Worm (Caenorhabditis elegans): ENCODE measurements around the gene nhr-54.

The nhr-54 gene

DNA sequence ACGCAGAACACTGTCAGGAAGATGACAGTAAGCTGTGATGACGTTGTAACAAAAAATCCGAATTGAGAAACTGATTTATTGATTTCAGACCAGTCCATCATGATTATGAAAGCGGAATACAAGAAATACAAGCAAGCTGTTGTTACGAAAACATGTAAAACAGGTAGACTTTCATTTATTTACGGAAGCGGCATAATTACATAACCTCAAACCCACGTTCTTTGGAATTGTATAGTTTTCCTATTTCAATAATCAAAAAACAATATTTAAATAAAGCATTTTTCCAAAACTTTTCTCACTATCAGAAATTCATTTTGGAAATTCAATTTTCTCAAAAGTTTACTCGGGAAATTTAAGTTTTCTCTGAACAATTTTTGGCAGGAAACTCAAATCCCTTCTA is 47.0 kb downstream of the nhr-54 start, which contains the start of gene str-15:
str-15 (minus strand) TSS at position 101 of the 400 bp plus-strand sequence.
- TF ChIP-seq nhr-11 (tag; optimal IDR thresholded peaks at IDR 0.05): no peak

DNA sequence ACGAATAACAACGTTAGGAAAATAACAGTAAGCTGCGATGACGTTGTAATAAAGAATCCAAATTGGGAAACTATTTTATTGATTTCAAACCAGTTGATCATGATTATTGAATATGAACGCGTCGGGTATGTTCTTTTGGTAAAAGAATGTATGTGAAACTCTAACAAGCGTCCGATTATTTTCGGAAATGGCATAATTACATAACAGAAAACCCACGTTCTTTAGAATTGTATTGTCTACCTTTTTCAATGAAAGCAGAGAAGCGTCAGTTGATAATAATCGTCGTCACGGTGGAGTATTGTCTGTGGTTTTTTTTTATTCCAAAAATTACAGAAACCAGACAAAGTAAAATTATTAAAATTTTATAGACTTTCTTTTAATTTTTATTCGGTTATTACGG is 50.7 kb downstream of the nhr-54 start, which contains the start of gene str-14:
str-14 (minus strand) TSS at position 101 of the 400 bp plus-strand sequence.
- TF ChIP-seq egl-13 (tag; optimal IDR thresholded peaks at IDR 0.05) (no peak), ces-1 (GFP tag; optimal IDR thresholded peaks at IDR 0.05) (no peak), swsn-7 (tag; optimal IDR thresholded peaks at IDR 0.05) (no peak), tbx-2 (tag; optimal IDR thresholded peaks at IDR 0.05) (no peak), elt-3 (tag; optimal IDR thresholded peaks at IDR 0.05) (no peak), lin-13 (GFP tag; optimal IDR thresholded peaks at IDR 0.05) (no peak), F16B12.6 (tag; optimal IDR thresholded peaks at IDR 0.05) (no peak), isw-1 (GFP tag; IDR thresholded peaks at IDR 0.05) (no peak)
